Worm (Caenorhabditis elegans) whole organism, young adult: Measurements from ENCODE around the gene usp-4.

Source experiments
- B0019.2 ChIP-seq: fragments of 200-800 bp; sonication (Bioruptor generic); conservative IDR thresholded peaks from 2 replicates; pipeline ENCODE4 v1.3.6; 2022; ENCODE audit warnings: missing genetic modification reagents, missing genetic modification characterization, missing compliant biosample characterization
- B0261.1 ChIP-seq: sonication (generic microtip); optimal IDR thresholded peaks from 2 replicates; lab custom pipeline; 2016; ENCODE audit warnings: mild to moderate bottlenecking, missing genetic modification characterization, moderate library complexity, missing compliant biosample characterization
- B0336.3 ChIP-seq: fragments of 200-800 bp; sonication (Bioruptor generic); IDR thresholded peaks from 2 replicates; pipeline ENCODE4 v1.3.6; 2022; ENCODE audit warnings: missing genetic modification characterization, missing compliant biosample characterization
- C17E4.6 ChIP-seq: fragments of 200-800 bp; sonication (Bioruptor generic); IDR thresholded peaks from 2 replicates; pipeline ENCODE4 v1.3.6; 2022; ENCODE audit warnings: missing genetic modification reagents, missing genetic modification characterization, missing compliant biosample characterization
- F22D6.2 ChIP-seq: sonication (generic microtip); optimal IDR thresholded peaks from 2 replicates; lab custom pipeline; 2016; ENCODE audit warnings: mild to moderate bottlenecking, missing genetic modification characterization, missing compliant biosample characterization
- F33H1.4 ChIP-seq: fragments of 200-800 bp; sonication (Bioruptor generic); IDR thresholded peaks from 2 replicates; pipeline ENCODE4 v1.3.6; 2022; ENCODE audit warnings: missing genetic modification reagents, missing genetic modification characterization, missing compliant biosample characterization
- F52B5.7 ChIP-seq: sonication (generic microtip); optimal IDR thresholded peaks from 2 replicates; lab custom pipeline; 2016; ENCODE audit warnings: mild to moderate bottlenecking, missing genetic modification characterization, missing compliant biosample characterization
- K11D2.4 ChIP-seq: fragments of 200-800 bp; sonication (Bioruptor generic); IDR thresholded peaks from 2 replicates; pipeline ENCODE4 v1.3.6; 2022; ENCODE audit warnings: missing genetic modification reagents, missing genetic modification characterization, missing compliant biosample characterization
- T26A5.8 ChIP-seq: sonication (generic microtip); optimal IDR thresholded peaks from 2 replicates; lab custom pipeline; 2016; ENCODE audit warnings: missing genetic modification characterization, missing compliant biosample characterization
- Y53F4B.3 ChIP-seq: fragments of 200-800 bp; sonication (Bioruptor generic); IDR thresholded peaks from 2 replicates; pipeline ENCODE4 v1.3.6; 2022; ENCODE audit warnings: missing genetic modification reagents, missing genetic modification characterization, missing compliant biosample characterization
- Y67H2A.10 ChIP-seq: fragments of 200-800 bp; sonication (Bioruptor generic); conservative IDR thresholded peaks from 2 replicates; pipeline ENCODE4 v1.3.6; 2022; ENCODE audit warnings: missing genetic modification reagents, missing genetic modification characterization, missing compliant biosample characterization
- athp-1 ChIP-seq: sonication (generic microtip); optimal IDR thresholded peaks from 2 replicates; lab custom pipeline; 2017; ENCODE audit warnings: mild to moderate bottlenecking, missing genetic modification characterization, missing compliant biosample characterization
- attf-5 ChIP-seq: fragments of 200-800 bp; sonication (Bioruptor generic); optimal IDR thresholded peaks from 2 replicates; lab custom pipeline; 2018; ENCODE audit warnings: mild to moderate bottlenecking, missing genetic modification characterization, missing compliant biosample characterization
- ceh-27 ChIP-seq: fragments of 200-800 bp; sonication (Bioruptor generic); optimal IDR thresholded peaks from 2 replicates; lab custom pipeline; 2018; ENCODE audit warnings: mild to moderate bottlenecking, missing genetic modification characterization, moderate library complexity, missing compliant biosample characterization
- ceh-58 ChIP-seq: fragments of 200-800 bp; sonication (Bioruptor generic); IDR thresholded peaks from 2 replicates; pipeline ENCODE4 v1.3.6; 2022; ENCODE audit warnings: missing genetic modification characterization, missing compliant biosample characterization
- die-1 ChIP-seq: sonication (generic microtip); optimal IDR thresholded peaks from 2 replicates; lab custom pipeline; 2016; ENCODE audit warnings: missing genotype, mild to moderate bottlenecking, missing genetic modification characterization, missing compliant biosample characterization
- dpl-1 ChIP-seq: fragments of 150-350 bp; optimal IDR thresholded peaks from 2 replicates; lab custom pipeline; 2014; ENCODE audit warnings: missing biosample characterization, missing genetic modification reagents, missing genetic modification characterization
- egrh-3 ChIP-seq: fragments of 200-800 bp; sonication (Bioruptor generic); IDR thresholded peaks from 2 replicates; pipeline ENCODE4 v1.3.6; 2022; ENCODE audit warnings: missing genetic modification reagents, missing genetic modification characterization, missing compliant biosample characterization
- ekl-4 ChIP-seq: fragments of 200-800 bp; sonication (Bioruptor generic); IDR thresholded peaks from 2 replicates; pipeline ENCODE4 v1.3.6; 2022; ENCODE audit warnings: missing genetic modification reagents, missing genetic modification characterization, missing compliant biosample characterization
- ets-4 ChIP-seq: fragments of 200-800 bp; sonication (Bioruptor generic); optimal IDR thresholded peaks from 2 replicates; lab custom pipeline; 2018; ENCODE audit warnings: mild to moderate bottlenecking, missing genetic modification characterization, missing compliant biosample characterization
- gei-17 ChIP-seq: fragments of 200-800 bp; sonication (Bioruptor generic); optimal IDR thresholded peaks from 2 replicates; lab custom pipeline; 2018; ENCODE audit warnings: mild to moderate bottlenecking, missing genetic modification characterization, missing compliant biosample characterization
- him-1 ChIP-seq: sonication (generic microtip); optimal IDR thresholded peaks from 2 replicates; lab custom pipeline; 2016; ENCODE audit warnings: missing genotype, missing genetic modification reagents, missing genetic modification characterization, missing compliant biosample characterization
- hlh-12 ChIP-seq: sonication (generic microtip); optimal IDR thresholded peaks from 2 replicates; lab custom pipeline; 2016; ENCODE audit warnings: missing genetic modification characterization, missing compliant biosample characterization
- hmg-1.2 ChIP-seq: fragments of 200-800 bp; sonication (Bioruptor generic); IDR thresholded peaks from 2 replicates; pipeline ENCODE4 v1.3.6; 2022; ENCODE audit warnings: missing genetic modification reagents, missing genetic modification characterization, missing compliant biosample characterization
- hsf-1 ChIP-seq: fragments of 200-800 bp; sonication (Bioruptor generic); IDR thresholded peaks from 2 replicates; pipeline ENCODE4 v1.3.6; 2022; ENCODE audit warnings: missing genetic modification reagents, missing genetic modification characterization, missing compliant biosample characterization
- let-607 ChIP-seq, 2 experiments: fragments of 200-800 bp in 1 of 2; sonication (Bioruptor generic) in 1 of 2; sonication (generic microtip) in 1 of 2; optimal IDR thresholded peaks; 2 replicates each; lab custom pipeline; 2016 to 2018; ENCODE audit warnings: mild to moderate bottlenecking in 2 of 2, missing compliant biosample characterization in 2 of 2, missing genetic modification characterization in 2 of 2, moderate library complexity in 2 of 2, missing genotype in 1 of 2
- lsl-1 ChIP-seq: fragments of 200-800 bp; sonication (Bioruptor generic); optimal IDR thresholded peaks from 2 replicates; lab custom pipeline; 2018; ENCODE audit warnings: mild to moderate bottlenecking, missing genetic modification characterization, moderate library complexity, missing compliant biosample characterization
- madf-10 ChIP-seq: sonication (generic microtip); optimal IDR thresholded peaks from 2 replicates; lab custom pipeline; 2016; ENCODE audit warnings: mild to moderate bottlenecking, missing genetic modification characterization, missing compliant biosample characterization
- mel-28 ChIP-seq: sonication (generic microtip); optimal IDR thresholded peaks from 2 replicates; lab custom pipeline; 2016; ENCODE audit warnings: borderline replicate concordance, mild to moderate bottlenecking, missing genetic modification characterization, missing compliant biosample characterization
- nfya-1 ChIP-seq: sonication (generic microtip); optimal IDR thresholded peaks from 2 replicates; lab custom pipeline; 2017; ENCODE audit warnings: antibody characterized with exemption, missing compliant biosample characterization, missing genetic modification characterization, borderline replicate concordance; ENCODE audit not compliant: insufficient read depth
- nhr-27 ChIP-seq: fragments of 200-800 bp; sonication (Bioruptor generic); optimal IDR thresholded peaks from 2 replicates; lab custom pipeline; 2018; ENCODE audit warnings: mild to moderate bottlenecking, missing genetic modification characterization, moderate library complexity, missing compliant biosample characterization
- pbrm-1 ChIP-seq: fragments of 200-800 bp; sonication (Bioruptor generic); IDR thresholded peaks from 2 replicates; pipeline ENCODE4 v1.3.6; 2022; ENCODE audit warnings: missing genetic modification reagents, missing genetic modification characterization, missing compliant biosample characterization
- rec-8 ChIP-seq, 2 experiments: sonication (generic microtip); optimal IDR thresholded peaks; 2 replicates each; lab custom pipeline; 2016; ENCODE audit warnings: mild to moderate bottlenecking in 2 of 2, missing genetic modification characterization in 2 of 2, missing genetic modification reagents in 2 of 2, missing genotype in 2 of 2, missing biosample characterization in 1 of 2, missing compliant biosample characterization in 1 of 2, moderate library complexity in 1 of 2
- rpc-1 ChIP-seq, 2 experiments: fragments of 150-350 bp in 1 of 2; sonication (generic microtip) in 1 of 2; optimal IDR thresholded peaks; 2 replicates each; lab custom pipeline; 2014 to 2018; ENCODE audit warnings: missing biosample characterization in 1 of 2, missing genetic modification characterization in 1 of 2, missing genetic modification reagents in 1 of 2, missing genotype in 1 of 2
- sdz-38 ChIP-seq: sonication (generic microtip); optimal IDR thresholded peaks from 2 replicates; lab custom pipeline; 2016; ENCODE audit warnings: missing genotype, missing genetic modification characterization, missing compliant biosample characterization
- snpc-4 ChIP-seq, 5 experiments: fragments of 150-350 bp in 1 of 5; sonication (generic microtip) in 4 of 5; optimal IDR thresholded peaks; 2 replicates each; lab custom pipeline; 2014 to 2018; ENCODE audit warnings: missing genetic modification characterization in 5 of 5, missing biosample characterization in 3 of 5, antibody characterized with exemption in 2 of 5, mild to moderate bottlenecking in 2 of 5, missing compliant biosample characterization in 2 of 5, missing genotype in 2 of 5, moderate library complexity in 2 of 5, missing genetic modification reagents in 1 of 5
- somi-1 ChIP-seq: fragments of 200-800 bp; sonication (Bioruptor generic); optimal IDR thresholded peaks from 2 replicates; lab custom pipeline; 2018; ENCODE audit warnings: mild to moderate bottlenecking, missing genetic modification characterization, missing compliant biosample characterization
- sptf-2 ChIP-seq: fragments of 200-800 bp; sonication (Bioruptor generic); optimal IDR thresholded peaks from 2 replicates; lab custom pipeline; 2018; ENCODE audit warnings: mild to moderate bottlenecking, missing genetic modification characterization, missing compliant biosample characterization
- tbx-9 ChIP-seq: sonication (generic microtip); optimal IDR thresholded peaks from 2 replicates; lab custom pipeline; 2016; ENCODE audit warnings: borderline replicate concordance, missing genetic modification characterization, inconsistent platforms, missing compliant biosample characterization
- unc-62 ChIP-seq: fragments of 150-350 bp; optimal IDR thresholded peaks from 2 replicates; lab custom pipeline; 2014; ENCODE audit warnings: missing biosample characterization, missing genetic modification reagents, missing genetic modification characterization
- xnd-1 ChIP-seq: sonication (generic microtip); optimal IDR thresholded peaks from 2 replicates; lab custom pipeline; 2016; ENCODE audit warnings: missing genotype, missing genetic modification reagents, missing genetic modification characterization, missing compliant biosample characterization

usp-4 gene

DNA sequence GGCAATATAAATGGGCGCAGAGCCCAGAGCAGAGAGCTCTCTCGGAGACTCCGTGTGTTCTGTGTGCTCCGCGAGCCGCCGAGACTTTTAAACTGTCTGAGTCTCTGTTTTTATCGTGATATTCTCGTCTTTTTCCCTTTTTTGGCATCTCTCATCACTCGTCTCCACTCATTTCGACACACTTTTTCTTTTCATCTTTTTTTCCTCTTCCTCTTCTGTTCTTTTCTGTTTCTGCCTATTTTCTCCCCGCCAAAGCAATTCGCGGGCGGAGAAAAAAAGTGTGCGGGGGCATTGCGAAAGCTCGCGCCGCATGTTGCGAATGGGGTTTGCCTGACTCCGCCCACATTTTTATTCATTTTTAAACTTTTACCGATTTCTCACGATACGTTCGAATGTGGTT, 737 bp upstream of the usp-4 start (continued):
- TF ChIP-seq him-1 (tag; lab: Kevin White, UChicago) (peak; percentile 59), F33H1.4 (GFP tag; lab: Robert Waterston, UW) (peak; percentile 86), K11D2.4 (GFP tag; lab: Robert Waterston, UW) (peak; percentile 82), ets-4 (peak; percentile 28), nhr-27 (tag; lab: Kevin White, UChicago) (no peak), xnd-1 (tag; lab: Kevin White, UChicago) (peak; percentile 96), tbx-9 (no peak), sdz-38 (tag; lab: Kevin White, UChicago) (no peak), die-1 (tag; lab: Kevin White, UChicago) (peak; percentile 77), hsf-1 (peak; percentile 87), attf-5 (peak; percentile 93), ekl-4 (peak; percentile 96), egrh-3 (peak; percentile 80), B0019.2 (peak; percentile 87), ceh-58 (GFP tag; lab: Robert Waterston, UW) (no peak), somi-1 (peak; percentile 11), pbrm-1 (GFP tag; lab: Robert Waterston, UW) (peak; percentile 93), snpc-4 (GFP tag; optimal IDR thresholded peaks at IDR 0.05; lab: Kevin White, UChicago) (peak; percentile 84), snpc-4 (tag; optimal IDR thresholded peaks at IDR 0.05; lab: Kevin White, UChicago) (peak; percentile 80 to 92 (median 85)), lsl-1 (peak; percentile 84), nfya-1 (no peak), gei-17 (GFP tag; lab: Kevin White, UChicago) (peak; percentile 62), ceh-27 (GFP tag; lab: Kevin White, UChicago) (peak; percentile 79), unc-62 (GFP tag; lab: Kevin White, UChicago) (no peak), Y67H2A.10 (GFP tag; lab: Robert Waterston, UW) (peak; percentile 80), let-607 (tag; optimal IDR thresholded peaks at IDR 0.05; lab: Kevin White, UChicago) (peak in 1 of 2 experiments; percentile 67), B0261.1 (tag; lab: Kevin White, UChicago) (peak; percentile 11), athp-1 (peak; percentile 92), mel-28 (peak; percentile 44), rec-8 (tag; optimal IDR thresholded peaks at IDR 0.05; lab: Kevin White, UChicago) (peak; percentile 14 to 65), rpc-1 (optimal IDR thresholded peaks at IDR 0.05; lab: Kevin White, UChicago) (peak; percentile 37), rpc-1 (tag; optimal IDR thresholded peaks at IDR 0.05; lab: Kevin White, UChicago) (no peak), T26A5.8 (no peak), F52B5.7 (tag; lab: Kevin White, UChicago) (peak; percentile 52), Y53F4B.3 (GFP tag; lab: Robert Waterston, UW) (no peak; the same call in 1 of the 2 replicates), B0336.3 (GFP tag; lab: Robert Waterston, UW) (peak; percentile 98), C17E4.6 (peak; percentile 89), hmg-1.2 (GFP tag; lab: Robert Waterston, UW) (peak; percentile 87), hlh-12 (tag; lab: Kevin White, UChicago) (no peak), madf-10 (tag; lab: Kevin White, UChicago) (peak; percentile 83)
- TF ChIP-seq, all 124 proteins: peak for 89

DNA sequence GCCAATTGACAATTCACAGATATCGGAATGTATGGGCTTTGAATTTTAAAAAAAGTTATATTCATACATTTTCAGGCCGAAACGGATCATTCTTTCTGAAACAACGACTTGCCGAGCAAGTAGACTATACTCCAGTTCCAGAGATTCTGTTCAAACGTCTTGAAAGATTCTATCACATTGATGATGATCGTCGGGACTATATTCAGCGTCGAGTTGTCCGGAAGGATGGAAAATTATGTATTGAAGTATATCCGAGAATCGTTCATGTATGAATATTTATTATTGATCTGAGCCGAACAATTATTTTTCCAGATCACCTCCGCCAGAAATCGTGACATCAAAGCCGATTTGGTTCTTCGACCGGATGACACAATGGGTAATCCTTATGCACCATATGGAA, 503 bp downstream of the usp-4 start:
- TF ChIP-seq F22D6.2 (tag; lab: Kevin White, UChicago) = no peak
- no peak for TF ChIP-seq sptf-2 (GFP tag; lab: Kevin White, UChicago)
- no peak for TF ChIP-seq dpl-1
- TF ChIP-seq, all 124 proteins: peak for 0
